Fruit fly (Drosophila melanogaster): Measurements from ENCODE around the gene Ogg1.

Gene Ogg1

DNA sequence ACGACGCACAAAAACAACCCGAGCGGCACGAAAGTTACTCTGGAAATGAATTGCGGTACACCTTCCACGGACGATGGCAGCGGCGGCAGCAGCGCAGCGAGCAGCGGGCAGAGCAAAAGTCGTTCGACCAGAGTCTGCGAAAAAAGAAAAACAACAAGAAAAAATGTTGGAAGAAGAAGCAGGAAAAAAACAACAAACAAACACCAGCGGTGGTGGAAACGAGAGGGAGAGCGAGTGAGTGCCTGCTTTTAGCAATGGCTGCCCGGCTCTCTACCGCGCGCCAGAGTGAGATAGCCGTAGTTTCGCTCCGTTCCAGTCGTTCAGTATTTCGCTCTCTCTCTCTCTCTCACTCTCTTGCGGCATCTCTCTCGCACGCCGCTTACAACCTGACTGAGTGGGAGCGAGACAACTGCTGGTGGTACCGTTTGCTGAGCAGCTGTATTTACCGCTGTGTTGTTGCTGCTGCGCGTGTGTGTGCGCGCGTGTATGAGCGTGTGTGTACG is 39.4 kb upstream of the Ogg1 start, which contains the start of gene oc (continued):
- TF ChIP-seq CG16779 (tag; optimal IDR thresholded peaks at IDR 0.05) (peak; percentile 28), CG3919 (GFP tag; optimal IDR thresholded peaks at IDR 0.05) (peak; percentile 50), Met (GFP tag; optimal IDR thresholded peaks at IDR 0.05) (peak; percentile 37), Lpt (GFP tag; optimal IDR thresholded peaks at IDR 0.05) (peak; percentile 58), pdm3 (GFP tag; optimal IDR thresholded peaks at IDR 0.05) (peak; percentile 57), Smox (GFP tag; optimal IDR thresholded peaks at IDR 0.05) (peak; percentile 18), acj6 (GFP tag; optimal IDR thresholded peaks at IDR 0.05) (no peak), Blimp-1 (GFP tag; optimal IDR thresholded peaks at IDR 0.05) (no peak), CG11902 (GFP tag; optimal IDR thresholded peaks at IDR 0.05) (no peak), CG31627 (GFP tag; optimal IDR thresholded peaks at IDR 0.05) (no peak), CG1621 (tag; optimal IDR thresholded peaks at IDR 0.05) (peak; percentile 50), net (GFP tag; optimal IDR thresholded peaks at IDR 0.05) (peak; percentile 21), Sox102F (GFP tag; optimal IDR thresholded peaks at IDR 0.05) (peak; percentile 19), esn (GFP tag; optimal IDR thresholded peaks at IDR 0.05) (peak; percentile 27), salr (GFP tag; optimal IDR thresholded peaks at IDR 0.05) (peak; percentile 28 to 49), CG6854 (GFP tag; optimal IDR thresholded peaks at IDR 0.05) (no peak), CG6792 (GFP tag; optimal IDR thresholded peaks at IDR 0.05) (peak; percentile 38), topi (GFP tag; optimal IDR thresholded peaks at IDR 0.05) (peak; percentile 15), spab (GFP tag; optimal IDR thresholded peaks at IDR 0.05) (peak; percentile 29), CG3032 (tag; optimal IDR thresholded peaks at IDR 0.05) (peak; percentile 56), dsx (GFP tag; optimal IDR thresholded peaks at IDR 0.05; ENCODE audit: poor library complexity, severe bottlenecking) (peak; percentile 78)

DNA sequence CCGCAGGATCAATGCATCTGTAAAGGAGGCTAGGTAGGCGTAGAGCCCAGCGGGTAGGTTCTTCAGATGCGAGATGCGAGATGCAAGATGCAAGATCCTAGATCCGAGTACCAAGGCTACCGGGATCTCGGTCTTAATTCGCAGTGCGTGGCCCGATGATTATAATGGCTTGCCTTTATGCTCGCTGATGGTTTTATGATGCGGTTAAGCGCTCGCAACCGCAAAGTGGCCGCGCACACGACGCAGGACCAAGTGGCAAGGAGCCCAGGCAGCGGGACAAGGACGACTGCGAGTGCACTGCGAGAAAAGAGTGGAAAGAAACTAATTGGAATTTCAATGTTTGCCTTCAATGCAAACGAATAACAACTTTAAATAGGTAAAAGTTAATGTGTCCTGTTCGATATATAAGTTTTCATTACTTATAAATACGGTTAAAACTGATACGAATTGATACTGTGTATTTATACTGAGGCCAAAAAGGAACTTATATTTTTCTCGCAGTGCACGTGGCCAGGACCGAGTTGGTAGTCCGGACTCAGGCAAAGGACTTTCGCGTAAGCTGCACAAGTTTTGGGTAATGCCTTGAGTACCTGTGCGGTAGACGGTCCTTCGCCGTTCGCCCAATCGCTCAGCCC is 36.1 kb upstream of the Ogg1 start:
- TF ChIP-seq CG8632 (GFP tag; optimal IDR thresholded peaks at IDR 0.05): no peak
- no peak for TF ChIP-seq Sox15 (GFP tag; optimal IDR thresholded peaks at IDR 0.05)
- no peak for TF ChIP-seq pdm3 (GFP tag; optimal IDR thresholded peaks at IDR 0.05)
- no peak for TF ChIP-seq Ets21C (GFP tag; optimal IDR thresholded peaks at IDR 0.05)
- no peak for TF ChIP-seq Ets96B (tag; optimal IDR thresholded peaks at IDR 0.05)
- no peak for TF ChIP-seq achi (GFP tag; optimal IDR thresholded peaks at IDR 0.05)
- no peak for TF ChIP-seq topi (GFP tag; optimal IDR thresholded peaks at IDR 0.05)
- no peak for TF ChIP-seq salr (GFP tag; optimal IDR thresholded peaks at IDR 0.05)
- TF ChIP-seq spab (GFP tag; optimal IDR thresholded peaks at IDR 0.05): no peak
- TF ChIP-seq CG8319 (GFP tag; optimal IDR thresholded peaks at IDR 0.05): no peak
- TF ChIP-seq Smox (GFP tag; optimal IDR thresholded peaks at IDR 0.05): no peak
- TF ChIP-seq Eip75B (GFP tag; optimal IDR thresholded peaks at IDR 0.05): no peak
- no peak for TF ChIP-seq CG10669 (GFP tag; optimal IDR thresholded peaks at IDR 0.05)
- no peak for TF ChIP-seq svp (GFP tag)

DNA sequence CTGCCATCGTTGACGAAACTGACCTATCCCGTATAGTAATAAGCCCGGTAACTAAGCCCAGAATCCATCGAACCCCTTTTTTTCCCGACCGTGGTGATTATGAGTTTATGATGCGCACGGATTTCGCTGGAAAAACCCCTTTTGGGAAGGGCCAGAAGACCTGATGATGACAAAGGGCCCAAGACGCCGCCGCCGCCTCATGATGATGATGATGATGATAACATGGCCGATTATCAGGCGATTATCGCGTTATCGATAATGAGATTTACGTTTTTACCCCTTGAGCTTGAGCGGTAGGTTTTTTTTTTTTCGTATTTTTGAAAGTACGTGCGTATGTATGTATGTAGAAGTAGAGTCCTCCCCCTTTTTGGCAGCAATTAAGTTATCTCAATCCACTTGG is 34.9 kb upstream of the Ogg1 start:
- TF ChIP-seq Ets96B (tag; optimal IDR thresholded peaks at IDR 0.05) (no peak), CG10669 (GFP tag; optimal IDR thresholded peaks at IDR 0.05) (no peak), Hr38 (GFP tag; optimal IDR thresholded peaks at IDR 0.05) (no peak), CG6163 (GFP tag; IDR thresholded peaks at IDR 0.05) (no peak), salr (GFP tag; optimal IDR thresholded peaks at IDR 0.05) (no peak), CG16779 (tag; optimal IDR thresholded peaks at IDR 0.05) (no peak), Lpt (GFP tag; optimal IDR thresholded peaks at IDR 0.05) (no peak), Eip75B (GFP tag; optimal IDR thresholded peaks at IDR 0.05) (no peak), cyc (GFP tag; optimal IDR thresholded peaks at IDR 0.05) (no peak)

All from whole organism, prepupa.